Fruit fly (Drosophila melanogaster): ENCODE measurements around the gene dnc.

The dnc gene

dm6 chrX:3381667-3382066 lies 205.4 kb downstream of the dnc start:
- TF ChIP-seq CTCF (optimal IDR thresholded peaks at IDR 0.05) = no peak
- no peak for TF ChIP-seq CG8478 (optimal IDR thresholded peaks at IDR 0.05)

DNA sequence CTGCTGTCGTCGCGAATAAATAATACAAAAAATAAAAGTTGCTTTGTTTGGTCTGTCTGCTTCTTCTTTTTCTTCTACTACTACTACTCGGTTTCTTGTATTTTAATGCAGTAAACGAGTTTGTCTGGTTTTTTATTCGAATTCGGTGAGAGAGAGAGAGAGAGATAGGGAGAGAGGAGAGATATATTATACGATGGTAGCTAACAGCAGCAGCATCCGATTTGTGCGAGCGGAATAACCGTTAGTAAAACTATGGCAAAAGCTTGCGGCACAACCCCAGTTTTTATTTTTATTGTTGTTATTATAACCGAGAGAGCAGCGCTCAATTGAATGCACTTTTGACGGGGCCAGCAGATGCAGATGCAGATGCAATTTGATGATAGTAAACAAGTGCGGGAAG lies 205.8 kb downstream of the dnc start:
- TF ChIP-seq CG8478 (optimal IDR thresholded peaks at IDR 0.05) = no peak

- TF ChIP-seq CTCF (optimal IDR thresholded peaks at IDR 0.05) = no peak
- TF ChIP-seq CG8478 (optimal IDR thresholded peaks at IDR 0.05) = no peak
Observed at dm6 chrX:3382605-3383271, 206.5 kb downstream of the dnc start.

dm6 chrX:3383814-3384213 lies 207.6 kb downstream of the dnc start:
- no peak for TF ChIP-seq CTCF (optimal IDR thresholded peaks at IDR 0.05)
- TF ChIP-seq CG8478 (optimal IDR thresholded peaks at IDR 0.05) = no peak

dm6 chrX:3389861-3390260 lies 213.6 kb downstream of the dnc start:
- TF ChIP-seq CG8478 (optimal IDR thresholded peaks at IDR 0.05) (no peak), CTCF (optimal IDR thresholded peaks at IDR 0.05) (no peak)

Measured in S2 (cell line).